Worm (Caenorhabditis elegans): ENCODE results near the gene K01D12.15.

Gene K01D12.15

ce11 chrV:12352445-12352844 lies 33.8 kb upstream of the K01D12.15 start, which contains the start of gene sqt-3:
Gene sqt-3, plus strand, starts transcription at chrV:12352745.
- TF ChIP-seq ceh-82 (tag; optimal IDR thresholded peaks at IDR 0.05) (no peak), unc-39 (tag; optimal IDR thresholded peaks at IDR 0.05) (no peak), alr-1 (tag; optimal IDR thresholded peaks at IDR 0.05) (no peak), aly-2 (tag; optimal IDR thresholded peaks at IDR 0.05) (no peak), nhr-11 (tag; optimal IDR thresholded peaks at IDR 0.05) (no peak), nhr-237 (tag; optimal IDR thresholded peaks at IDR 0.05) (no peak), ztf-4 (tag; optimal IDR thresholded peaks at IDR 0.05) (no peak), lin-11 (tag; optimal IDR thresholded peaks at IDR 0.05) (no peak), elt-1 (tag; optimal IDR thresholded peaks at IDR 0.05) (no peak), mbf-1 (tag; optimal IDR thresholded peaks at IDR 0.05) (no peak), skn-1 (tag; optimal IDR thresholded peaks at IDR 0.05) (no peak), R02D3.7 (tag; optimal IDR thresholded peaks at IDR 0.05) (no peak), snpc-4 (tag; optimal IDR thresholded peaks at IDR 0.05) (no peak), Y55F3AM.14 (GFP tag; optimal IDR thresholded peaks at IDR 0.05) (no peak), zag-1 (tag; optimal IDR thresholded peaks at IDR 0.05) (no peak)

ce11 chrV:12352881-12353280 lies 33.4 kb upstream of the K01D12.15 start:
- peak; percentile 51 for TF ChIP-seq ama-1 (optimal IDR thresholded peaks at IDR 0.05)
- no peak for TF ChIP-seq mbf-1 (tag; optimal IDR thresholded peaks at IDR 0.05)
- no peak for TF ChIP-seq unc-55 (GFP tag; optimal IDR thresholded peaks at IDR 0.05)

- TF ChIP-seq mab-5 (tag; optimal IDR thresholded peaks at IDR 0.05) (no peak), nhr-12 (tag; optimal IDR thresholded peaks at IDR 0.05) (no peak)
Observed at ce11 chrV:12353505-12353904, 32.7 kb upstream of the K01D12.15 start.

- TF ChIP-seq blmp-1 (tag; optimal IDR thresholded peaks at IDR 0.05; ENCODE audit: insufficient read depth): peak; percentile 11
- TF ChIP-seq dmd-4 (tag; optimal IDR thresholded peaks at IDR 0.05): no peak
- TF ChIP-seq lsy-2 (tag; optimal IDR thresholded peaks at IDR 0.05): peak in 1 of 2 experiments; percentile 43
- peak; percentile 52 for TF ChIP-seq nhr-21 (tag; optimal IDR thresholded peaks at IDR 0.05)
- TF ChIP-seq sem-4 (tag; optimal IDR thresholded peaks at IDR 0.05): peak; percentile 53
- TF ChIP-seq ama-1 (optimal IDR thresholded peaks at IDR 0.05): peak; percentile 84
Observed at ce11 chrV:12354193-12354830, 31.9 kb upstream of the K01D12.15 start.

ce11 chrV:12357632-12358031 lies 28.6 kb upstream of the K01D12.15 start:
- TF ChIP-seq fos-1 (tag; optimal IDR thresholded peaks at IDR 0.05): no peak
- TF ChIP-seq nhr-25 (tag; optimal IDR thresholded peaks at IDR 0.05): no peak

ce11 chrV:12358347-12358746 lies 27.9 kb upstream of the K01D12.15 start, which contains the start of gene F23H12.5:
Gene F23H12.5, plus strand, starts transcription at chrV:12358647.
- TF ChIP-seq nhr-77 (tag; optimal IDR thresholded peaks at IDR 0.05) (no peak), R02D3.7 (tag; optimal IDR thresholded peaks at IDR 0.05) (no peak), unc-39 (tag; optimal IDR thresholded peaks at IDR 0.05) (no peak), crh-2 (tag; optimal IDR thresholded peaks at IDR 0.05) (no peak), peb-1 (tag; optimal IDR thresholded peaks at IDR 0.05) (no peak), F13H6.1 (tag; optimal IDR thresholded peaks at IDR 0.05) (no peak), unc-62 (GFP tag; optimal IDR thresholded peaks at IDR 0.05) (no peak), lsy-2 (tag; optimal IDR thresholded peaks at IDR 0.05) (no peak), mbf-1 (tag; optimal IDR thresholded peaks at IDR 0.05) (no peak), nhr-237 (tag; optimal IDR thresholded peaks at IDR 0.05) (no peak), ztf-1 (GFP tag; conservative IDR thresholded peaks at IDR 0.05) (no peak), snpc-4 (tag; optimal IDR thresholded peaks at IDR 0.05) (no peak), alr-1 (tag; optimal IDR thresholded peaks at IDR 0.05) (no peak)

- TF ChIP-seq lin-39 (tag; optimal IDR thresholded peaks at IDR 0.05): no peak
- TF ChIP-seq gmeb-1 (tag; optimal IDR thresholded peaks at IDR 0.05): no peak
- TF ChIP-seq ceh-82 (tag; optimal IDR thresholded peaks at IDR 0.05): no peak
- no peak for TF ChIP-seq Y55F3AM.14 (GFP tag; optimal IDR thresholded peaks at IDR 0.05)
- TF ChIP-seq mdl-1 (tag; optimal IDR thresholded peaks at IDR 0.05): no peak
- no peak for TF ChIP-seq zag-1 (tag; optimal IDR thresholded peaks at IDR 0.05)
- TF ChIP-seq sem-4 (tag; optimal IDR thresholded peaks at IDR 0.05): no peak
- TF ChIP-seq fos-1 (tag; optimal IDR thresholded peaks at IDR 0.05): no peak
- TF ChIP-seq elt-1 (tag; optimal IDR thresholded peaks at IDR 0.05): no peak
- no peak for TF ChIP-seq lin-13 (GFP tag; optimal IDR thresholded peaks at IDR 0.05)
- TF ChIP-seq elt-3 (tag; optimal IDR thresholded peaks at IDR 0.05): no peak
- TF ChIP-seq alr-1 (tag; optimal IDR thresholded peaks at IDR 0.05): no peak
- TF ChIP-seq ztf-4 (tag; optimal IDR thresholded peaks at IDR 0.05): no peak
- TF ChIP-seq unc-39 (tag; optimal IDR thresholded peaks at IDR 0.05): no peak
- TF ChIP-seq peb-1 (tag; optimal IDR thresholded peaks at IDR 0.05): no peak
- TF ChIP-seq ZK546.5 (tag; optimal IDR thresholded peaks at IDR 0.05): no peak
- TF ChIP-seq nhr-11 (tag; optimal IDR thresholded peaks at IDR 0.05): no peak
Observed at ce11 chrV:12361644-12362043, 24.6 kb upstream of the K01D12.15 start, which contains the start of gene fipr-1. Gene fipr-1, minus strand, starts transcription at chrV:12361744.
